Worm (Caenorhabditis elegans) whole organism, young adult: ENCODE data around the gene his-73.

Source experiments
- F37B4.10 ChIP-seq: fragments of 200-800 bp; sonication (Bioruptor generic); IDR thresholded peaks from 2 replicates; pipeline ENCODE4 v1.3.6; 2022; ENCODE audit warnings: missing genetic modification characterization, missing compliant biosample characterization
- Y67H2A.10 ChIP-seq: fragments of 200-800 bp; sonication (Bioruptor generic); conservative IDR thresholded peaks from 2 replicates; pipeline ENCODE4 v1.3.6; 2022; ENCODE audit warnings: missing genetic modification reagents, missing genetic modification characterization, missing compliant biosample characterization
- ama-1 ChIP-seq, 3 experiments: fragments of 150-350 bp in 1 of 3; sonication (generic microtip) in 2 of 3; optimal IDR thresholded peaks; 2 replicates each; lab custom pipeline; 2014 to 2018; ENCODE audit warnings: missing biosample characterization in 2 of 3, missing genetic modification characterization in 2 of 3, missing genetic modification reagents in 2 of 3
- cebp-2 ChIP-seq: fragments of 200-800 bp; sonication (Bioruptor generic); IDR thresholded peaks from 2 replicates; pipeline ENCODE4 v1.3.6; 2022; ENCODE audit warnings: missing genetic modification characterization, missing compliant biosample characterization
- hrde-1 ChIP-seq: sonication (generic microtip); optimal IDR thresholded peaks from 2 replicates; lab custom pipeline; 2016; ENCODE audit warnings: missing genetic modification characterization, mild to moderate bottlenecking, missing compliant biosample characterization, moderate library complexity, missing genotype, missing genetic modification reagents, borderline replicate concordance
- pha-4 ChIP-seq: fragments of 150-350 bp; sonication (generic microtip); optimal IDR thresholded peaks from 2 replicates; lab custom pipeline; 2014; ENCODE audit warnings: missing biosample characterization, missing genetic modification reagents, missing genetic modification characterization
- ztf-3 ChIP-seq: fragments of 200-800 bp; sonication (Bioruptor generic); optimal IDR thresholded peaks from 2 replicates; lab custom pipeline; 2018; ENCODE audit warnings: mild to moderate bottlenecking, missing genetic modification characterization, missing compliant biosample characterization

DNA sequence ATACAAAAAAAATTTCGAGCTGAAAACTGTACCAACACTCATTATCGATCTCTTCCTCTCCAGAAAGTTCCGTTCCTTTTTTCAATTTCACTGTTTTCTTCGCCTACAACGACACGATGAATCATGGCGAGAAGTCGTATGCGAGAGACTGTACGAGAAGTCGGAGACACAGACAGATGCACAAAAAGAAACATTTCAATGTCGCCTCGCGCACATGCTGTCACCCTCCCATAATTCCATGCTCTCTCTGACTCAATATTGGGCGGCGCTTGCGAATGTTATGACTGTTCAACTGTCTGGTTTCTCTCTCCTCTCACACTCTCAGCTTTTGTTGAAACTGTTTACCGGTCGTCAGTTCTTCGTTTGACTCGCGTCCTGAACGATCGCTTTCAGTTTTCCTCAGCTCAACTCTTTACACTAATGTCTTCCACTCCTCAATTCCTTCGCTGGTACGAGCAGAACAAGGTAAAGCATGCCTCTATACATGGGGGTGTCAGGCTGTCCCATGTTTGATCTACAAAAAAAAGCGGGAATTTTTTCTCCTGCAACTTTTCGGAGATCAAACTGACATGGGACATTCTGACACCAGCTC is 13.3 kb downstream of the his-73 start:
- no peak for TF ChIP-seq Y67H2A.10 (GFP tag; lab: Robert Waterston, UW)
- TF ChIP-seq cebp-2, result no peak
- TF ChIP-seq hrde-1, result no peak
- TF ChIP-seq F37B4.10 (GFP tag; lab: Robert Waterston, UW), result no peak
- TF ChIP-seq pha-4 (tag; lab: Kevin White, UChicago), result no peak
- no peak for TF ChIP-seq ztf-3 (GFP tag; lab: Kevin White, UChicago)
- no peak for TF ChIP-seq ama-1 (optimal IDR thresholded peaks at IDR 0.05; lab: Kevin White, UChicago)
- TF ChIP-seq ama-1 (GFP tag; optimal IDR thresholded peaks at IDR 0.05; lab: Kevin White, UChicago), result no peak
